Fruit fly (Drosophila melanogaster) whole organism, embryonic: Measurements from ENCODE around the gene CG32706.

Experiments used
- Adf1 ChIP-seq: fragments of 200-800 bp; sonication (Bioruptor generic); IDR thresholded peaks from 2 replicates; pipeline ENCODE4 v1.3.6; 2022; ENCODE audit warnings: missing biosample characterization, missing genetic modification characterization
- Atf6 ChIP-seq: fragments of 200-800 bp; sonication (Bioruptor generic); IDR thresholded peaks from 2 replicates; pipeline ENCODE4 v1.3.6; 2022; ENCODE audit warnings: missing biosample characterization, missing genetic modification characterization
- B-H1 ChIP-seq: fragments of 200-800 bp; sonication (Bioruptor generic); IDR thresholded peaks from 3 replicates; pipeline ENCODE4 v1.3.6; 2022; ENCODE audit warnings: missing biosample characterization, missing genetic modification characterization
- CG10274 ChIP-seq: fragments of 200-800 bp; sonication (Bioruptor generic); optimal IDR thresholded peaks from 3 replicates; lab custom pipeline; 2017; ENCODE audit warnings: missing biosample characterization, mild to moderate bottlenecking, missing genetic modification characterization
- CG10462 ChIP-seq: fragments of 200-800 bp; sonication (Bioruptor generic); optimal IDR thresholded peaks from 2 replicates; lab custom pipeline; 2016; ENCODE audit warnings: missing biosample characterization, missing genetic modification characterization
- CG13287 ChIP-seq: fragments of 200-800 bp; sonication (Bioruptor generic); IDR thresholded peaks from 2 replicates; pipeline ENCODE4 v1.3.6; 2022; ENCODE audit warnings: missing biosample characterization, missing genetic modification characterization; ENCODE audit not compliant: partially characterized antibody
- CG13775 ChIP-seq: fragments of 200-800 bp; sonication (Bioruptor generic); optimal IDR thresholded peaks from 3 replicates; lab custom pipeline; 2017; ENCODE audit warnings: missing biosample characterization, mild to moderate bottlenecking, missing genetic modification characterization
- CG15269 ChIP-seq: fragments of 200-800 bp; sonication (Bioruptor generic); optimal IDR thresholded peaks from 2 replicates; lab custom pipeline; 2018; ENCODE audit warnings: missing biosample characterization, mild to moderate bottlenecking, missing genetic modification characterization, moderate library complexity
- CG15601 ChIP-seq: fragments of 200-800 bp; sonication (Bioruptor generic); optimal IDR thresholded peaks from 3 replicates; lab custom pipeline; 2019; ENCODE audit warnings: missing biosample characterization, mild to moderate bottlenecking, missing genetic modification characterization, moderate library complexity
- CG1832 ChIP-seq: fragments of 200-800 bp; sonication (Bioruptor generic); optimal IDR thresholded peaks from 2 replicates; lab custom pipeline; 2017; ENCODE audit warnings: missing biosample characterization, mild to moderate bottlenecking, missing genetic modification characterization, inconsistent platforms
- CG18599 ChIP-seq: fragments of 200-800 bp; sonication (Bioruptor generic); optimal IDR thresholded peaks from 3 replicates; lab custom pipeline; 2017; ENCODE audit warnings: missing biosample characterization, missing genetic modification characterization, mild to moderate bottlenecking, moderate library complexity, missing genetic modification reagents
- CG2129 ChIP-seq: fragments of 200-800 bp; sonication (Bioruptor generic); IDR thresholded peaks from 2 replicates; pipeline ENCODE4 v1.3.6; 2022; ENCODE audit warnings: missing biosample characterization, missing genetic modification characterization; ENCODE audit not compliant: partially characterized antibody
- CG34422 ChIP-seq: fragments of 200-800 bp; sonication (Bioruptor generic); IDR thresholded peaks from 3 replicates; pipeline ENCODE4 v1.3.6; 2022; ENCODE audit warnings: missing biosample characterization, missing genetic modification characterization
- CG4328 ChIP-seq: fragments of 200-800 bp; sonication (Bioruptor generic); optimal IDR thresholded peaks from 3 replicates; lab custom pipeline; 2017; ENCODE audit warnings: missing biosample characterization, missing genetic modification reagents, missing genetic modification characterization
- CG4424 ChIP-seq: fragments of 200-800 bp; sonication (Bioruptor generic); optimal IDR thresholded peaks from 3 replicates; lab custom pipeline; 2016; ENCODE audit warnings: missing biosample characterization, missing genetic modification characterization
- CG6791 ChIP-seq: fragments of 200-800 bp; sonication (Bioruptor generic); IDR thresholded peaks from 3 replicates; pipeline ENCODE4 v1.3.6; 2022; ENCODE audit warnings: missing biosample characterization, missing genetic modification characterization; ENCODE audit not compliant: partially characterized antibody
- CG7963 ChIP-seq: fragments of 200-800 bp; sonication (Bioruptor generic); IDR thresholded peaks from 3 replicates; pipeline ENCODE4 v1.3.6; 2022; ENCODE audit warnings: missing biosample characterization, missing genetic modification characterization; ENCODE audit not compliant: partially characterized antibody
- Dad ChIP-seq: fragments of 200-800 bp; sonication (Bioruptor generic); optimal IDR thresholded peaks from 3 replicates; lab custom pipeline; 2016; ENCODE audit warnings: missing biosample characterization, missing genetic modification characterization
- Dip3 ChIP-seq: fragments of 200-800 bp; sonication (Bioruptor generic); optimal IDR thresholded peaks from 3 replicates; lab custom pipeline; 2016; ENCODE audit warnings: missing biosample characterization, missing genetic modification characterization
- ERR ChIP-seq: fragments of 200-800 bp; sonication (Bioruptor generic); optimal IDR thresholded peaks from 2 replicates; lab custom pipeline; 2016; ENCODE audit warnings: missing biosample characterization, missing genetic modification characterization
- HLH3B ChIP-seq: fragments of 200-800 bp; sonication (Bioruptor generic); IDR thresholded peaks from 2 replicates; pipeline ENCODE4 v1.3.6; 2022; ENCODE audit warnings: missing biosample characterization, missing genetic modification characterization
- Hey ChIP-seq: fragments of 200-800 bp; sonication (Bioruptor generic); optimal IDR thresholded peaks from 3 replicates; lab custom pipeline; 2018; ENCODE audit warnings: missing biosample characterization, mild to moderate bottlenecking, missing genetic modification characterization
- Hmr ChIP-seq: fragments of 200-800 bp; sonication (Bioruptor generic); optimal IDR thresholded peaks from 3 replicates; lab custom pipeline; 2017; ENCODE audit warnings: mild to moderate bottlenecking, missing biosample characterization, missing genetic modification reagents, missing genetic modification characterization
- Med ChIP-seq: fragments of 200-800 bp; sonication (Bioruptor generic); peaks from one replicate; lab custom pipeline; 2016; ENCODE audit warnings: missing biosample characterization, missing genetic modification characterization, mild to moderate bottlenecking, inconsistent platforms, moderate library complexity
- Myb ChIP-seq: fragments of 200-800 bp; sonication (Bioruptor generic); optimal IDR thresholded peaks from 2 replicates; lab custom pipeline; 2016; ENCODE audit warnings: missing biosample characterization, missing genetic modification characterization
- Neu2 ChIP-seq: fragments of 200-800 bp; sonication (Bioruptor generic); optimal IDR thresholded peaks from 3 replicates; lab custom pipeline; 2016; ENCODE audit warnings: missing biosample characterization, missing genetic modification characterization, borderline replicate concordance
- Sry-δ ChIP-seq: fragments of 200-800 bp; sonication (Bioruptor generic); optimal IDR thresholded peaks from 2 replicates; lab custom pipeline; 2016; ENCODE audit warnings: missing biosample characterization, missing genetic modification characterization
- amos ChIP-seq: fragments of 200-800 bp; sonication (Bioruptor generic); IDR thresholded peaks from 2 replicates; pipeline ENCODE4 v1.3.6; 2022; ENCODE audit warnings: missing biosample characterization, missing genetic modification characterization; ENCODE audit not compliant: partially characterized antibody
- bbx ChIP-seq: fragments of 200-800 bp; sonication (Bioruptor generic); IDR thresholded peaks from 2 replicates; pipeline ENCODE4 v1.3.6; 2022; ENCODE audit warnings: missing biosample characterization, missing genetic modification characterization; ENCODE audit not compliant: partially characterized antibody
- bigmax ChIP-seq: fragments of 200-800 bp; sonication (Bioruptor generic); optimal IDR thresholded peaks from 2 replicates; lab custom pipeline; 2018; ENCODE audit warnings: missing biosample characterization, mild to moderate bottlenecking, missing genetic modification characterization
- chinmo ChIP-seq: fragments of 200-800 bp; sonication (Bioruptor generic); IDR thresholded peaks from 4 replicates; pipeline ENCODE4 v1.3.6; 2022; ENCODE audit warnings: missing biosample characterization, missing genetic modification characterization; ENCODE audit not compliant: partially characterized antibody
- ftz-f1 ChIP-seq: fragments of 200-800 bp; sonication (Bioruptor generic); optimal IDR thresholded peaks from 2 replicates; lab custom pipeline; 2016; ENCODE audit warnings: missing biosample characterization, missing genetic modification characterization
- gro ChIP-seq: fragments of 200-800 bp; sonication (Bioruptor generic); optimal IDR thresholded peaks from 2 replicates; lab custom pipeline; 2016; ENCODE audit warnings: missing biosample characterization, missing genetic modification characterization
- hbn ChIP-seq: fragments of 200-800 bp; sonication (Bioruptor generic); IDR thresholded peaks from 2 replicates; pipeline ENCODE4 v1.3.6; 2022; ENCODE audit warnings: missing biosample characterization, missing genetic modification characterization; ENCODE audit not compliant: partially characterized antibody
- inv ChIP-seq: fragments of 200-800 bp; sonication (Bioruptor generic); IDR thresholded peaks from 2 replicates; pipeline ENCODE4 v1.3.6; 2022; ENCODE audit warnings: missing biosample characterization, missing genetic modification characterization; ENCODE audit not compliant: partially characterized antibody
- nerfin-2 ChIP-seq: fragments of 200-800 bp; sonication (Bioruptor generic); IDR thresholded peaks from 2 replicates; pipeline ENCODE4 v1.3.6; 2022; ENCODE audit warnings: missing biosample characterization, missing genetic modification characterization; ENCODE audit not compliant: partially characterized antibody
- nom ChIP-seq: fragments of 200-800 bp; sonication (Bioruptor generic); optimal IDR thresholded peaks from 2 replicates; lab custom pipeline; 2017; ENCODE audit warnings: missing biosample characterization, missing genetic modification characterization, mild to moderate bottlenecking, moderate library complexity, missing genetic modification reagents
- pzg ChIP-seq: fragments of 200-800 bp; sonication (Bioruptor generic); optimal IDR thresholded peaks from 3 replicates; lab custom pipeline; 2018; ENCODE audit warnings: missing biosample characterization, mild to moderate bottlenecking, missing genetic modification characterization, moderate library complexity
- rib ChIP-seq: fragments of 200-800 bp; sonication (Bioruptor generic); IDR thresholded peaks from 2 replicates; pipeline ENCODE4 v1.3.6; 2022; ENCODE audit warnings: missing biosample characterization, missing genetic modification characterization
- sna ChIP-seq: fragments of 200-800 bp; sonication (Bioruptor generic); IDR thresholded peaks from 2 replicates; pipeline ENCODE4 v1.3.6; 2022; ENCODE audit warnings: missing biosample characterization, missing genetic modification characterization; ENCODE audit not compliant: partially characterized antibody
- sr ChIP-seq: fragments of 200-800 bp; sonication (Bioruptor generic); IDR thresholded peaks from 3 replicates; pipeline ENCODE4 v1.3.6; 2022; ENCODE audit warnings: missing biosample characterization, missing genetic modification characterization
- stwl ChIP-seq: fragments of 200-800 bp; sonication (Bioruptor generic); optimal IDR thresholded peaks from 3 replicates; lab custom pipeline; 2018; ENCODE audit warnings: missing biosample characterization, mild to moderate bottlenecking, missing genetic modification characterization, moderate library complexity
- sug ChIP-seq: fragments of 200-800 bp; optimal IDR thresholded peaks from 2 replicates; lab custom pipeline; 2019; ENCODE audit warnings: missing biosample characterization, mild to moderate bottlenecking, missing genetic modification characterization, moderate library complexity
- trem ChIP-seq: fragments of 200-800 bp; optimal IDR thresholded peaks from 3 replicates; lab custom pipeline; 2019; ENCODE audit warnings: missing biosample characterization, mild to moderate bottlenecking, missing genetic modification characterization, moderate library complexity
- trh ChIP-seq: fragments of 200-800 bp; sonication (Bioruptor generic); optimal IDR thresholded peaks from 2 replicates; lab custom pipeline; 2016; ENCODE audit warnings: missing biosample characterization, missing genetic modification characterization

The CG32706 gene

dm6 chrX:9085726-9086125, 1.2 kb upstream of the CG32706 start, which contains the start of gene CG32708 (continued):
- TF ChIP-seq trh (GFP tag; lab: Kevin White, UChicago) (no peak), CG34422 (GFP tag; lab: Robert Waterston, UW) (no peak), sug (peak; percentile 2), CG4328 (GFP tag; lab: Kevin White, UChicago) (no peak), CG13287 (GFP tag; lab: Robert Waterston, UW) (peak; percentile 83), Dad (GFP tag; lab: Kevin White, UChicago) (no peak), sna (GFP tag; lab: Robert Waterston, UW) (peak; percentile 66), CG13775 (GFP tag; lab: Kevin White, UChicago) (no peak), stwl (tag; lab: Kevin White, UChicago) (peak; percentile 57), Adf1 (GFP tag; lab: Robert Waterston, UW) (no peak), CG2129 (GFP tag; lab: Robert Waterston, UW) (peak; percentile 32; the same call in 1 of the 2 replicates), Atf6 (GFP tag; lab: Robert Waterston, UW) (no peak), Hey (tag; lab: Kevin White, UChicago) (no peak), CG10462 (GFP tag; lab: Kevin White, UChicago) (no peak), B-H1 (GFP tag; lab: Robert Waterston, UW) (no peak), rib (GFP tag; lab: Robert Waterston, UW) (no peak), inv (GFP tag; lab: Robert Waterston, UW) (peak; percentile 54), Hmr (no peak), Med (peak; percentile 70), CG15269 (tag; lab: Kevin White, UChicago) (no peak), pzg (GFP tag; lab: Kevin White, UChicago) (peak; percentile 59), nerfin-2 (GFP tag; lab: Robert Waterston, UW) (peak; percentile 59; the same call in 1 of the 2 replicates), CG7963 (GFP tag; lab: Robert Waterston, UW) (peak; percentile 63; the same call in 2 of the 3 replicates), Sry-δ (peak; percentile 86), CG4424 (GFP tag; lab: Kevin White, UChicago) (no peak), nom (GFP tag; lab: Kevin White, UChicago) (peak; percentile 16), CG10274 (no peak), Dip3 (no peak), HLH3B (GFP tag; lab: Robert Waterston, UW) (no peak), sr (GFP tag; lab: Robert Waterston, UW) (no peak), amos (GFP tag; lab: Robert Waterston, UW) (peak; percentile 76), Myb (GFP tag; lab: Kevin White, UChicago) (peak; percentile 94), gro (GFP tag; lab: Kevin White, UChicago) (peak; percentile 16), hbn (GFP tag; lab: Robert Waterston, UW) (no peak; the same call in none of the 2 replicates), CG1832 (no peak), chinmo (GFP tag; lab: Robert Waterston, UW) (0 out of 4 replicates have a peak, but pooled peaks have one; percentile 77), bigmax (GFP tag; lab: Kevin White, UChicago) (no peak), bbx (peak; percentile 74), trem (tag; lab: Kevin White, UChicago) (peak; percentile 20), CG15601 (tag; lab: Kevin White, UChicago) (no peak), CG6791 (GFP tag; lab: Robert Waterston, UW) (peak; percentile 65; the same call in 2 of the 3 replicates), ftz-f1 (no peak), Neu2 (GFP tag; lab: Kevin White, UChicago) (no peak), ERR (GFP tag; lab: Kevin White, UChicago) (no peak), CG18599 (no peak)
